Comparison of ENCODE assay signal across 1 fruit fly cellular context in genomic region chr3R:14277894-14278522, dm6.
TF ChIP-seq lines count a peak whose summit lies in the region.

No protein-coding gene starts in this region.

TF ChIP-seq in whole organism, embryonic, 481 proteins besides CTCF, POLR2A, EP300 and RAD21 (continued from another document):
- peak; percentile 42 to 68 for TF ChIP-seq Trl (optimal IDR thresholded peaks at IDR 0.05; lab: Kevin White, UChicago)
- TF ChIP-seq Trl (GFP tag; optimal IDR thresholded peaks at IDR 0.05; lab: Kevin White, UChicago) = no peak
- no peak for TF ChIP-seq dmrt99B (tag; optimal IDR thresholded peaks at IDR 0.05; lab: Kevin White, UChicago)
- TF ChIP-seq eyg (GFP tag; optimal IDR thresholded peaks at IDR 0.05; lab: Kevin White, UChicago) = no peak
- TF ChIP-seq disco-r (GFP tag; optimal IDR thresholded peaks at IDR 0.05; lab: Kevin White, UChicago) = no peak
- TF ChIP-seq Hmx (GFP tag; optimal IDR thresholded peaks at IDR 0.05; lab: Kevin White, UChicago) = no peak
- TF ChIP-seq CG9817 (tag; optimal IDR thresholded peaks at IDR 0.05; lab: Kevin White, UChicago) = peak; percentile 55
- TF ChIP-seq CG9437 (GFP tag; optimal IDR thresholded peaks at IDR 0.05; lab: Kevin White, UChicago) = peak; percentile 54
- no peak for TF ChIP-seq Eip74EF (GFP tag; optimal IDR thresholded peaks at IDR 0.05; lab: Kevin White, UChicago)
- TF ChIP-seq pnt (GFP tag; optimal IDR thresholded peaks at IDR 0.05; lab: Kevin White, UChicago) = no peak
- peak; percentile 89 for TF ChIP-seq Atf6 (GFP tag; IDR thresholded peaks at IDR 0.05; lab: Robert Waterston, UW)
- no peak for TF ChIP-seq ato (GFP tag; IDR thresholded peaks at IDR 0.05; lab: Robert Waterston, UW; ENCODE audit: partially characterized antibody)
- no peak for TF ChIP-seq CG1792 (GFP tag; optimal IDR thresholded peaks at IDR 0.05; lab: Kevin White, UChicago)
- no peak for TF ChIP-seq CG12236 (GFP tag; optimal IDR thresholded peaks at IDR 0.05; lab: Kevin White, UChicago)
- TF ChIP-seq CG2712 (tag; optimal IDR thresholded peaks at IDR 0.05; lab: Kevin White, UChicago) = peak; percentile 92
- TF ChIP-seq hth (optimal IDR thresholded peaks at IDR 0.05; lab: Kevin White, UChicago) = no peak
- TF ChIP-seq CG2199 (GFP tag; IDR thresholded peaks at IDR 0.05; lab: Robert Waterston, UW) = peak; percentile 55; the same call in 1 of the 3 replicates
- peak; percentile 86 for TF ChIP-seq CG7839 (tag; optimal IDR thresholded peaks at IDR 0.05; lab: Kevin White, UChicago)
- TF ChIP-seq mam (GFP tag; optimal IDR thresholded peaks at IDR 0.05; lab: Kevin White, UChicago) = no peak
- TF ChIP-seq Lpt (GFP tag; optimal IDR thresholded peaks at IDR 0.05; lab: Kevin White, UChicago) = no peak
- TF ChIP-seq CG13287 (GFP tag; IDR thresholded peaks at IDR 0.05; lab: Robert Waterston, UW; ENCODE audit: partially characterized antibody) = no peak
- peak; percentile 72 for TF ChIP-seq CG14667 (GFP tag; IDR thresholded peaks at IDR 0.05; lab: Robert Waterston, UW)
- TF ChIP-seq CG17186 (GFP tag; optimal IDR thresholded peaks at IDR 0.05; lab: Kevin White, UChicago) = no peak
- peak; percentile 89 for TF ChIP-seq CG10267 (tag; optimal IDR thresholded peaks at IDR 0.05; lab: Kevin White, UChicago)
- TF ChIP-seq Gsc (GFP tag; IDR thresholded peaks at IDR 0.05; lab: Robert Waterston, UW) = no peak
- TF ChIP-seq CG11560 (tag; IDR thresholded peaks at IDR 0.05; lab: Robert Waterston, UW) = 0 out of 3 replicates have a peak, but pooled peaks have one; percentile 39
- no peak for TF ChIP-seq CG12769 (tag; optimal IDR thresholded peaks at IDR 0.05; lab: Kevin White, UChicago)
- peak; percentile 66 for TF ChIP-seq CG4360 (GFP tag; IDR thresholded peaks at IDR 0.05; lab: Robert Waterston, UW)
- TF ChIP-seq oc (tag; optimal IDR thresholded peaks at IDR 0.05; lab: Kevin White, UChicago) = peak; percentile 62
- peak; percentile 61; the same call in 1 of the 2 replicates for TF ChIP-seq bowl (GFP tag; IDR thresholded peaks at IDR 0.05; lab: Robert Waterston, UW)
- peak; percentile 58 for TF ChIP-seq Elba2 (GFP tag; optimal IDR thresholded peaks at IDR 0.05; lab: Kevin White, UChicago)
